Fruit fly (Drosophila melanogaster): ENCODE results near the gene Oatp33Ea.

The Oatp33Ea gene

DNA sequence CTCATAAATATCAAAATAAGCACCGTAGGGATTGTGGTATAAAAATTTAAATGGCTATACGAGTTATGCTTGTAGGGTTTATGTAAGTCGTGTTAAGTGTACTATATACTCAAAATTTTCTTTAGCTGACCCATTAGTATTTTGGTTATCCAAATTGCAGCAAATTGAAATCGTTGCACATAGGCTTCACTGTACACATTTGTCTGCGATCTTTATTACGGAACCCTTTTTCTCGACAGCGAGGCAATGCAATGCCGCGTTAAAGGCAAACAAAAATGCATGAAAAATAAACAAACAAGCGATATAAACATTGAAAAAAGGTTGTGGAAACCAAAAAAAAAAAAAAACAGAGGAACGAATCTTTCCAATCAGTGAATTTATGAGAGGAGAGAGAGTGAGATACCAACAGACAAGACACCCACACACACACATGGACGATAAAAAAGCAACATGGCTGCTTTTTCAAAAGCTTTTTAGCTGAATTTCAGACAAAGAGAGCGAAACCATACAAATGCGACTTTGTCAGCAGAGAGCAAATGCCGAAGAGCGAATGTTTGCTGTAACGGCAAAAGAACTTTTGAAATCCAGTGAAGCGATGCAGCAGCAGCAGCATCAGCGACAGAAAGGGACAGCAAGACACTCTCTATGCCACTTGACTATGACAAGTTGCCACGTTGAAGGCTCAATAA is 38.3 kb upstream of the Oatp33Ea start (continued):
- no peak for TF ChIP-seq sna (GFP tag; IDR thresholded peaks at IDR 0.05; ENCODE audit: partially characterized antibody)
- TF ChIP-seq ems (GFP tag; optimal IDR thresholded peaks at IDR 0.05) = peak; percentile 81
- peak; percentile 76 for TF ChIP-seq onecut (GFP tag; IDR thresholded peaks at IDR 0.05)
- peak; percentile 91 for TF ChIP-seq vvl (GFP tag; IDR thresholded peaks at IDR 0.05)
- no peak for TF ChIP-seq hth (optimal IDR thresholded peaks at IDR 0.05)
- no peak for TF ChIP-seq Kr (GFP tag; optimal IDR thresholded peaks at IDR 0.05)
- peak; percentile 99 for TF ChIP-seq Med (GFP tag)
- peak; percentile 84; the same call in 2 of the 3 replicates for TF ChIP-seq CG11093 (GFP tag; IDR thresholded peaks at IDR 0.05)
- peak; percentile 74 for TF ChIP-seq CG8281 (tag; optimal IDR thresholded peaks at IDR 0.05)
- TF ChIP-seq Hr78 (GFP tag; optimal IDR thresholded peaks at IDR 0.05) = no peak
- 0 out of 2 replicates have a peak, but pooled peaks have one; percentile 11 for TF ChIP-seq cas (GFP tag; IDR thresholded peaks at IDR 0.05)
- no peak for TF ChIP-seq CG11085 (GFP tag; IDR thresholded peaks at IDR 0.05)
- TF ChIP-seq btn (GFP tag; optimal IDR thresholded peaks at IDR 0.05) = peak; percentile 76
- peak; percentile 88 for TF ChIP-seq CG14014 (GFP tag; IDR thresholded peaks at IDR 0.05)
- TF ChIP-seq yki (optimal IDR thresholded peaks at IDR 0.05) = no peak
- TF ChIP-seq CG3726 (GFP tag; IDR thresholded peaks at IDR 0.05) = no peak
- no peak for TF ChIP-seq hkb (optimal IDR thresholded peaks at IDR 0.05)
- TF ChIP-seq hkb (GFP tag; IDR thresholded peaks at IDR 0.05) = peak; percentile 90
- peak; percentile 73 for TF ChIP-seq CG6854 (GFP tag; optimal IDR thresholded peaks at IDR 0.05)
- no peak for TF ChIP-seq Bgb (GFP tag; IDR thresholded peaks at IDR 0.05; ENCODE audit: partially characterized antibody)
- TF ChIP-seq bcd (GFP tag; optimal IDR thresholded peaks at IDR 0.05) = peak; percentile 86
- peak; percentile 58 for TF ChIP-seq CG31388 (GFP tag; optimal IDR thresholded peaks at IDR 0.05)
- TF ChIP-seq Ravus (GFP tag; IDR thresholded peaks at IDR 0.05) = peak; percentile 62; the same call in 1 of the 2 replicates
- TF ChIP-seq CG6254 (GFP tag; optimal IDR thresholded peaks at IDR 0.05) = peak; percentile 81
- TF ChIP-seq Atf6 (GFP tag; IDR thresholded peaks at IDR 0.05) = peak; percentile 76
- TF ChIP-seq Myb (GFP tag; optimal IDR thresholded peaks at IDR 0.05) = peak; percentile 64
- peak; percentile 70 for TF ChIP-seq CG2202 (tag; optimal IDR thresholded peaks at IDR 0.05)
- TF ChIP-seq chinmo (GFP tag; IDR thresholded peaks at IDR 0.05; ENCODE audit: partially characterized antibody) = peak; percentile 72; the same call in 2 of the 4 replicates
- TF ChIP-seq hbn (GFP tag; IDR thresholded peaks at IDR 0.05; ENCODE audit: partially characterized antibody) = no peak; the same call in 1 of the 2 replicates
- peak; percentile 81 for TF ChIP-seq slp2 (GFP tag; optimal IDR thresholded peaks at IDR 0.05)
- TF ChIP-seq ap (GFP tag; IDR thresholded peaks at IDR 0.05) = peak; percentile 70
- no peak for TF ChIP-seq vnd (GFP tag; IDR thresholded peaks at IDR 0.05; ENCODE audit: partially characterized antibody)
- peak; percentile 71 for TF ChIP-seq CG9876 (GFP tag; optimal IDR thresholded peaks at IDR 0.05)
- TF ChIP-seq Aef1 (GFP tag; IDR thresholded peaks at IDR 0.05) = peak; percentile 77
- no peak for TF ChIP-seq inv (GFP tag; IDR thresholded peaks at IDR 0.05; ENCODE audit: partially characterized antibody)
- TF ChIP-seq crp (GFP tag; optimal IDR thresholded peaks at IDR 0.05) = peak in 1 of 2 experiments; percentile 2
- TF ChIP-seq CG17359 (tag; optimal IDR thresholded peaks at IDR 0.05) = peak; percentile 91
- peak; percentile 91 for TF ChIP-seq CG6689 (GFP tag; IDR thresholded peaks at IDR 0.05)
- TF ChIP-seq Awh (GFP tag; IDR thresholded peaks at IDR 0.05) = peak; percentile 89
- TF ChIP-seq Ada2b (GFP tag; IDR thresholded peaks at IDR 0.05) = peak; percentile 88
- peak; percentile 75 for TF ChIP-seq CG11723 (GFP tag; optimal IDR thresholded peaks at IDR 0.05)
- TF ChIP-seq crol (GFP tag; IDR thresholded peaks at IDR 0.05) = no peak
- peak; percentile 86 for TF ChIP-seq BtbVII (GFP tag; optimal IDR thresholded peaks at IDR 0.05)
- TF ChIP-seq org-1 (GFP tag; optimal IDR thresholded peaks at IDR 0.05) = peak; percentile 87
- peak; percentile 58 for TF ChIP-seq Ets97D (GFP tag; optimal IDR thresholded peaks at IDR 0.05)
- TF ChIP-seq CG7987 (GFP tag; optimal IDR thresholded peaks at IDR 0.05) = peak; percentile 71
- peak; percentile 92 for TF ChIP-seq ATbp (GFP tag; optimal IDR thresholded peaks at IDR 0.05)
- peak; percentile 76 for TF ChIP-seq CG14050 (GFP tag; IDR thresholded peaks at IDR 0.05)
- peak; percentile 75 for TF ChIP-seq wek (GFP tag; optimal IDR thresholded peaks at IDR 0.05)
- no peak for TF ChIP-seq CG9215 (GFP tag; IDR thresholded peaks at IDR 0.05)
